Fruit fly (Drosophila melanogaster) whole organism, embryonic: Measurements from ENCODE around the gene CG17027.

Experiments
- Antp ChIP-seq: fragments of 200-800 bp; sonication (Bioruptor generic); optimal IDR thresholded peaks from 3 replicates; lab custom pipeline; 2016; ENCODE audit warnings: missing biosample characterization, missing genetic modification characterization
- CG11695 ChIP-seq: fragments of 200-800 bp; sonication (Bioruptor generic); IDR thresholded peaks from 3 replicates; pipeline ENCODE4 v1.3.6; 2022; ENCODE audit warnings: missing biosample characterization, missing genetic modification characterization
- CG12219 ChIP-seq: fragments of 200-800 bp; sonication (Bioruptor generic); optimal IDR thresholded peaks from 3 replicates; lab custom pipeline; 2018; ENCODE audit warnings: missing biosample characterization, mild to moderate bottlenecking, missing genetic modification characterization
- CG15269 ChIP-seq: fragments of 200-800 bp; sonication (Bioruptor generic); optimal IDR thresholded peaks from 2 replicates; lab custom pipeline; 2018; ENCODE audit warnings: missing biosample characterization, mild to moderate bottlenecking, missing genetic modification characterization, moderate library complexity
- CG16863 ChIP-seq: fragments of 200-800 bp; sonication (Bioruptor generic); optimal IDR thresholded peaks from 3 replicates; lab custom pipeline; 2016; ENCODE audit warnings: missing biosample characterization, missing genetic modification characterization
- CG18764 ChIP-seq: fragments of 200-800 bp; sonication (Bioruptor generic); optimal IDR thresholded peaks from 3 replicates; lab custom pipeline; 2016; ENCODE audit warnings: missing biosample characterization, missing genetic modification characterization
- CG3407 ChIP-seq: fragments of 200-800 bp; sonication (Bioruptor generic); optimal IDR thresholded peaks from 2 replicates; lab custom pipeline; 2018; ENCODE audit warnings: missing biosample characterization, mild to moderate bottlenecking, missing genetic modification characterization
- CG3838 ChIP-seq: fragments of 200-800 bp; sonication (Bioruptor generic); optimal IDR thresholded peaks from 3 replicates; lab custom pipeline; 2016; ENCODE audit warnings: missing biosample characterization, missing genetic modification characterization
- CG4424 ChIP-seq: fragments of 200-800 bp; sonication (Bioruptor generic); optimal IDR thresholded peaks from 3 replicates; lab custom pipeline; 2016; ENCODE audit warnings: missing biosample characterization, missing genetic modification characterization
- CG4730 ChIP-seq: fragments of 200-800 bp; sonication (Bioruptor generic); IDR thresholded peaks from 2 replicates; pipeline ENCODE4 v1.3.6; 2022; ENCODE audit warnings: missing biosample characterization, missing genetic modification characterization
- CG4820 ChIP-seq: fragments of 200-800 bp; sonication (Bioruptor generic); optimal IDR thresholded peaks from 3 replicates; lab custom pipeline; 2016; ENCODE audit warnings: missing biosample characterization, missing genetic modification characterization
- CG6683 ChIP-seq: fragments of 200-800 bp; sonication (Bioruptor generic); optimal IDR thresholded peaks from 2 replicates; lab custom pipeline; 2017; ENCODE audit warnings: missing biosample characterization, mild to moderate bottlenecking, missing genetic modification characterization, missing genetic modification reagents
- CG7556 ChIP-seq: fragments of 200-800 bp; sonication (Bioruptor generic); optimal IDR thresholded peaks from 2 replicates; lab custom pipeline; 2017; ENCODE audit warnings: missing biosample characterization, mild to moderate bottlenecking, missing genetic modification characterization
- CG7963 ChIP-seq: fragments of 200-800 bp; sonication (Bioruptor generic); IDR thresholded peaks from 3 replicates; pipeline ENCODE4 v1.3.6; 2022; ENCODE audit warnings: missing biosample characterization, missing genetic modification characterization; ENCODE audit not compliant: partially characterized antibody
- Gsc ChIP-seq: fragments of 200-800 bp; sonication (Bioruptor generic); IDR thresholded peaks from 2 replicates; pipeline ENCODE4 v1.3.6; 2022; ENCODE audit warnings: missing biosample characterization, missing genetic modification characterization
- H15 ChIP-seq: fragments of 200-800 bp; sonication (Bioruptor generic); IDR thresholded peaks from 3 replicates; pipeline ENCODE4 v1.3.6; 2022; ENCODE audit warnings: missing biosample characterization, missing genetic modification characterization
- H2.0 ChIP-seq: fragments of 200-800 bp; sonication (Bioruptor generic); IDR thresholded peaks from 2 replicates; pipeline ENCODE4 v1.3.6; 2022; ENCODE audit warnings: missing biosample characterization, missing genetic modification characterization
- Lim3 ChIP-seq: fragments of 200-800 bp; sonication (Bioruptor generic); IDR thresholded peaks from 2 replicates; pipeline ENCODE4 v1.3.6; 2022; ENCODE audit warnings: missing biosample characterization, missing genetic modification characterization
- MTF-1 ChIP-seq: fragments of 200-800 bp; sonication (Bioruptor generic); optimal IDR thresholded peaks from 2 replicates; lab custom pipeline; 2018; ENCODE audit warnings: missing biosample characterization, mild to moderate bottlenecking, missing genetic modification characterization, borderline replicate concordance
- Mes4 ChIP-seq: fragments of 200-800 bp; sonication (Bioruptor generic); optimal IDR thresholded peaks from 2 replicates; lab custom pipeline; 2016; ENCODE audit warnings: missing biosample characterization, missing genetic modification characterization
- PHDP ChIP-seq: fragments of 200-800 bp; sonication (Bioruptor generic); optimal IDR thresholded peaks from 3 replicates; lab custom pipeline; 2018; ENCODE audit warnings: missing biosample characterization, mild to moderate bottlenecking, missing genetic modification characterization, moderate library complexity
- bab2 ChIP-seq: fragments of 200-800 bp; sonication (Bioruptor generic); optimal IDR thresholded peaks from 2 replicates; lab custom pipeline; 2016; ENCODE audit warnings: missing biosample characterization, missing genetic modification characterization
- bcd ChIP-seq: fragments of 200-800 bp; sonication (Bioruptor generic); optimal IDR thresholded peaks from 2 replicates; lab custom pipeline; 2017; ENCODE audit warnings: missing biosample characterization, mild to moderate bottlenecking, missing genetic modification characterization
- bsh ChIP-seq, 2 experiments: fragments of 200-800 bp; sonication (Bioruptor generic); optimal IDR thresholded peaks; 2 replicates each; lab custom pipeline; 2017 to 2018; ENCODE audit warnings: mild to moderate bottlenecking in 2 of 2, missing biosample characterization in 2 of 2, missing genetic modification characterization in 2 of 2, moderate library complexity in 1 of 2
- cato ChIP-seq: fragments of 200-800 bp; sonication (Bioruptor generic); optimal IDR thresholded peaks from 2 replicates; lab custom pipeline; 2016; ENCODE audit warnings: missing biosample characterization, missing genetic modification characterization, borderline replicate concordance
- dysf ChIP-seq: fragments of 200-800 bp; sonication (Bioruptor generic); IDR thresholded peaks from 3 replicates; pipeline ENCODE4 v1.3.6; 2022; ENCODE audit warnings: missing biosample characterization, missing genetic modification characterization
- esg ChIP-seq: fragments of 200-800 bp; sonication (Bioruptor generic); conservative IDR thresholded peaks from 2 replicates; pipeline ENCODE4 v1.3.6; 2022; ENCODE audit warnings: missing biosample characterization, missing genetic modification characterization
- gcm2 ChIP-seq: fragments of 200-800 bp; sonication (Bioruptor generic); optimal IDR thresholded peaks from 2 replicates; lab custom pipeline; 2016; ENCODE audit warnings: missing biosample characterization, missing genetic modification characterization
- gt ChIP-seq: fragments of 200-800 bp; sonication (Bioruptor generic); IDR thresholded peaks from 2 replicates; pipeline ENCODE4 v1.3.6; 2022; ENCODE audit warnings: missing biosample characterization, missing genetic modification characterization
- lab ChIP-seq: fragments of 200-800 bp; sonication (Bioruptor generic); optimal IDR thresholded peaks from 3 replicates; lab custom pipeline; 2017; ENCODE audit warnings: missing biosample characterization, missing genetic modification characterization, mild to moderate bottlenecking, moderate library complexity, missing genetic modification reagents
- nerfin-1 ChIP-seq: fragments of 200-800 bp; sonication (Bioruptor generic); optimal IDR thresholded peaks from 3 replicates; lab custom pipeline; 2019; ENCODE audit warnings: missing biosample characterization, mild to moderate bottlenecking, missing genetic modification characterization, moderate library complexity
- peb ChIP-seq: fragments of 200-800 bp; sonication (Bioruptor generic); IDR thresholded peaks from 2 replicates; pipeline ENCODE4 v1.3.6; 2022; ENCODE audit warnings: missing biosample characterization, missing genetic modification characterization
- phol ChIP-seq: fragments of 200-800 bp; sonication (Bioruptor generic); optimal IDR thresholded peaks from 3 replicates; lab custom pipeline; 2018; ENCODE audit warnings: missing biosample characterization, mild to moderate bottlenecking, missing genetic modification characterization, moderate library complexity
- pnt ChIP-seq: fragments of 200-800 bp; sonication (Bioruptor generic); optimal IDR thresholded peaks from 3 replicates; lab custom pipeline; 2016; ENCODE audit warnings: missing biosample characterization, missing genetic modification characterization
- prd ChIP-seq, 3 experiments: fragments of >200 bp in 2 of 3; fragments of 200-800 bp in 1 of 3; sonication (Bioruptor generic) in 1 of 3; optimal IDR thresholded peaks in 2 of 3; IDR thresholded peaks in 1 of 3; 2 replicates in 2 of 3; 3 replicates in 1 of 3; pipeline versions ENCODE4 v1.3.6 to Lab custom; 2017 to 2022; ENCODE audit warnings: missing biosample characterization in 1 of 3, missing genetic modification characterization in 1 of 3
- pum ChIP-seq: fragments of 200-800 bp; sonication (Bioruptor generic); optimal IDR thresholded peaks from 2 replicates; lab custom pipeline; 2016; ENCODE audit warnings: missing biosample characterization, missing genetic modification characterization
- row ChIP-seq: fragments of 200-800 bp; sonication (Bioruptor generic); IDR thresholded peaks from 3 replicates; pipeline ENCODE4 v1.3.6; 2022; ENCODE audit warnings: missing biosample characterization, missing genetic modification characterization
- salm ChIP-seq: fragments of 200-800 bp; sonication (Bioruptor generic); optimal IDR thresholded peaks from 2 replicates; lab custom pipeline; 2018; ENCODE audit warnings: missing biosample characterization, mild to moderate bottlenecking, missing genetic modification characterization
- sd ChIP-seq: fragments of 200-800 bp; sonication (Bioruptor generic); optimal IDR thresholded peaks from 3 replicates; lab custom pipeline; 2018; ENCODE audit warnings: missing biosample characterization, mild to moderate bottlenecking, missing genetic modification characterization, moderate library complexity
- sisA ChIP-seq: fragments of 200-800 bp; sonication (Bioruptor generic); IDR thresholded peaks from 2 replicates; pipeline ENCODE4 v1.3.6; 2022; ENCODE audit warnings: missing biosample characterization, missing genetic modification characterization
- so ChIP-seq: fragments of 200-800 bp; sonication (Bioruptor generic); IDR thresholded peaks from 3 replicates; pipeline ENCODE4 v1.3.6; 2022; ENCODE audit warnings: missing biosample characterization, missing genetic modification characterization
- tgo ChIP-seq: fragments of 200-800 bp; sonication (Bioruptor generic); IDR thresholded peaks from 3 replicates; pipeline ENCODE4 v1.3.6; 2022; ENCODE audit warnings: missing biosample characterization, missing genetic modification characterization
- zen2 ChIP-seq: fragments of 200-800 bp; sonication (Bioruptor generic); IDR thresholded peaks from 3 replicates; pipeline ENCODE4 v1.3.6; 2022; ENCODE audit warnings: missing biosample characterization, missing genetic modification characterization; ENCODE audit not compliant: partially characterized antibody

The CG17027 gene

dm6 chr3L:15940823-15941222 lies 39.1 kb upstream of the CG17027 start (continued):
- no peak for TF ChIP-seq CG6683 (GFP tag; lab: Kevin White, UChicago)
- peak; percentile 68 for TF ChIP-seq row (GFP tag; lab: Robert Waterston, UW)
- TF ChIP-seq CG3407 (GFP tag; lab: Kevin White, UChicago), result peak; percentile 24
- peak; percentile 39; the same call in 1 of the 2 replicates for TF ChIP-seq peb (GFP tag; lab: Robert Waterston, UW)
- no peak for TF ChIP-seq Lim3 (GFP tag; lab: Robert Waterston, UW)
- TF ChIP-seq Antp (GFP tag; lab: Kevin White, UChicago), result no peak
- no peak for TF ChIP-seq CG7963 (GFP tag; lab: Robert Waterston, UW)
- peak; percentile 0 for TF ChIP-seq salm
- peak; percentile 35 for TF ChIP-seq CG18764
- peak; percentile 54; the same call in 1 of the 3 replicates for TF ChIP-seq H15 (GFP tag; lab: Robert Waterston, UW)
- peak; percentile 48; the same call in 1 of the 2 replicates for TF ChIP-seq gt (GFP tag; lab: Robert Waterston, UW)
- TF ChIP-seq PHDP (tag; lab: Kevin White, UChicago), result peak; percentile 67
- peak; percentile 31 for TF ChIP-seq cato (GFP tag; lab: Kevin White, UChicago)
- TF ChIP-seq CG4820, result peak; percentile 58
- TF ChIP-seq tgo (GFP tag; lab: Robert Waterston, UW), result peak; percentile 45; the same call in 1 of the 3 replicates
- no peak for TF ChIP-seq nerfin-1 (tag; lab: Kevin White, UChicago)
- peak; percentile 50; the same call in 1 of the 3 replicates for TF ChIP-seq so
- peak; percentile 46 for TF ChIP-seq CG4424 (GFP tag; lab: Kevin White, UChicago)
- TF ChIP-seq pnt (GFP tag; lab: Kevin White, UChicago), result peak; percentile 7
- TF ChIP-seq CG11695 (GFP tag; lab: Robert Waterston, UW), result 0 out of 3 replicates have a peak, but pooled peaks have one; percentile 39
- peak; percentile 39 for TF ChIP-seq CG12219 (GFP tag; lab: Kevin White, UChicago)
- no peak for TF ChIP-seq sd (tag; lab: Kevin White, UChicago)
- no peak for TF ChIP-seq zen2 (GFP tag; lab: Robert Waterston, UW)
- TF ChIP-seq gcm2 (GFP tag; lab: Kevin White, UChicago), result no peak
- peak; percentile 61 for TF ChIP-seq bcd (GFP tag; lab: Kevin White, UChicago)
- peak; percentile 17 for TF ChIP-seq pum (GFP tag; lab: Kevin White, UChicago)
- TF ChIP-seq CG16863, result peak; percentile 35
- TF ChIP-seq Gsc (GFP tag; lab: Robert Waterston, UW), result 0 out of 2 replicates have a peak, but pooled peaks have one; percentile 12
- TF ChIP-seq Mes4 (GFP tag; lab: Kevin White, UChicago), result peak; percentile 35
- TF ChIP-seq lab, result peak; percentile 53
- peak in 1 of 2 experiments; percentile 80 for TF ChIP-seq bsh (GFP tag; optimal IDR thresholded peaks at IDR 0.05; lab: Kevin White, UChicago)
- no peak for TF ChIP-seq prd (optimal IDR thresholded peaks at IDR 0.05; lab: Kevin White, UChicago)
- TF ChIP-seq prd (GFP tag; IDR thresholded peaks at IDR 0.05; lab: Robert Waterston, UW), result peak; percentile 77; the same call in 2 of the 3 replicates
- TF ChIP-seq H2.0 (GFP tag; lab: Robert Waterston, UW), result 0 out of 2 replicates have a peak, but pooled peaks have one; percentile 36
- TF ChIP-seq phol, result peak; percentile 48
- TF ChIP-seq CG3838 (GFP tag; lab: Kevin White, UChicago), result no peak
- TF ChIP-seq esg, result peak; percentile 78
- TF ChIP-seq CG4730 (GFP tag; lab: Robert Waterston, UW), result peak; percentile 36; the same call in 1 of the 2 replicates
- TF ChIP-seq CG7556 (GFP tag; lab: Kevin White, UChicago), result peak; percentile 16
- TF ChIP-seq sisA (GFP tag; lab: Robert Waterston, UW), result peak; percentile 82; the same call in 1 of the 2 replicates
- peak; percentile 79 for TF ChIP-seq dysf (GFP tag; lab: Robert Waterston, UW)
- peak; percentile 66 for TF ChIP-seq CG15269 (tag; lab: Kevin White, UChicago)
- TF ChIP-seq MTF-1 (GFP tag; lab: Kevin White, UChicago), result peak; percentile 4
- TF ChIP-seq bab2 (GFP tag; lab: Kevin White, UChicago), result peak; percentile 33
- TF ChIP-seq, all 482 proteins: peak for 214
